Worm (Caenorhabditis elegans) whole organism, L2 larva: ENCODE data around the gene F53F4.7.

Experiments used
- ceh-16 ChIP-seq: fragments of 150-350 bp; optimal IDR thresholded peaks from 2 replicates; lab custom pipeline; 2014; ENCODE audit warnings: missing biosample characterization, missing genetic modification characterization
- crh-2 ChIP-seq: sonication (generic microtip); optimal IDR thresholded peaks from 2 replicates; lab custom pipeline; 2017; ENCODE audit warnings: missing biosample characterization, missing genetic modification characterization
- nhr-129 ChIP-seq: fragments of 150-350 bp; optimal IDR thresholded peaks from 2 replicates; lab custom pipeline; 2014; ENCODE audit warnings: missing biosample characterization, missing genetic modification characterization
- nhr-77 ChIP-seq: fragments of 150-350 bp; optimal IDR thresholded peaks from 2 replicates; lab custom pipeline; 2014; ENCODE audit warnings: missing biosample characterization, missing genetic modification characterization
- sma-9 ChIP-seq, 2 experiments: fragments of 150-350 bp in 1 of 2; sonication (generic microtip) in 1 of 2; optimal IDR thresholded peaks; 2 replicates each; lab custom pipeline; 2014 to 2016; ENCODE audit warnings: missing genetic modification characterization in 2 of 2, mild to moderate bottlenecking in 1 of 2, missing biosample characterization in 1 of 2, missing compliant biosample characterization in 1 of 2, missing genetic modification reagents in 1 of 2, moderate library complexity in 1 of 2
- unc-62 ChIP-seq: fragments of 150-350 bp; optimal IDR thresholded peaks from 2 replicates; lab custom pipeline; 2014; ENCODE audit warnings: missing biosample characterization, missing genetic modification reagents, missing genetic modification characterization
- ztf-11 ChIP-seq: sonication (generic microtip); optimal IDR thresholded peaks from 2 replicates; lab custom pipeline; 2017; ENCODE audit warnings: missing biosample characterization, missing genetic modification characterization

Gene F53F4.7

ce11 chrV:13562748-13563147 lies 51.0 kb downstream of the F53F4.7 start:
- TF ChIP-seq ceh-16 = no peak
- TF ChIP-seq ztf-11 (tag; lab: Kevin White, UChicago) = no peak
- no peak for TF ChIP-seq unc-62
- no peak for TF ChIP-seq crh-2 (tag; lab: Kevin White, UChicago)
- TF ChIP-seq nhr-77 (tag; lab: Kevin White, UChicago) = no peak
- TF ChIP-seq nhr-129 (tag; lab: Kevin White, UChicago) = no peak
- TF ChIP-seq sma-9 (GFP tag; optimal IDR thresholded peaks at IDR 0.05; lab: Kevin White, UChicago) = no peak
- no peak for TF ChIP-seq sma-9 (tag; optimal IDR thresholded peaks at IDR 0.05; lab: Kevin White, UChicago)
